Worm (Caenorhabditis elegans) whole organism, late embryonic: ENCODE data around the gene srx-136.

Experiments used
- C08G9.2 ChIP-seq: sonication (generic microtip); optimal IDR thresholded peaks from 2 replicates; lab custom pipeline; 2016; ENCODE audit warnings: mild to moderate bottlenecking, missing genetic modification characterization, moderate library complexity, missing compliant biosample characterization
- C38D4.7 ChIP-seq: fragments of 200-800 bp; sonication (Bioruptor generic); optimal IDR thresholded peaks from 2 replicates; lab custom pipeline; 2018; ENCODE audit warnings: mild to moderate bottlenecking, missing genetic modification characterization, moderate library complexity, missing compliant biosample characterization
- K02D7.2 ChIP-seq: sonication (generic microtip); optimal IDR thresholded peaks from 2 replicates; lab custom pipeline; 2017; ENCODE audit warnings: mild to moderate bottlenecking, missing genetic modification characterization, missing compliant biosample characterization
- K09A11.1 ChIP-seq: sonication (generic microtip); optimal IDR thresholded peaks from 2 replicates; lab custom pipeline; 2017; ENCODE audit warnings: antibody characterized with exemption, mild to moderate bottlenecking, missing genetic modification characterization, missing compliant biosample characterization; ENCODE audit not compliant: insufficient read depth
- T23F11.4 ChIP-seq: fragments of 200-800 bp; sonication (Bioruptor generic); optimal IDR thresholded peaks from 2 replicates; lab custom pipeline; 2018; ENCODE audit warnings: mild to moderate bottlenecking, missing genetic modification characterization, missing compliant biosample characterization
- Y22D7AL.16 ChIP-seq: sonication (generic microtip); optimal IDR thresholded peaks from 2 replicates; lab custom pipeline; 2016; ENCODE audit warnings: missing genetic modification characterization, missing compliant biosample characterization
- ceh-14 ChIP-seq: sonication (generic microtip); optimal IDR thresholded peaks from 2 replicates; lab custom pipeline; 2016; ENCODE audit warnings: missing genotype, missing genetic modification characterization, missing compliant biosample characterization
- ceh-19 ChIP-seq: fragments of 200-800 bp; sonication (Bioruptor generic); optimal IDR thresholded peaks from 2 replicates; lab custom pipeline; 2018; ENCODE audit warnings: mild to moderate bottlenecking, missing genetic modification characterization, missing compliant biosample characterization
- ceh-30 ChIP-seq: fragments of 150-350 bp; optimal IDR thresholded peaks from 2 replicates; lab custom pipeline; 2014; ENCODE audit warnings: missing biosample characterization, missing genetic modification characterization
- ceh-31 ChIP-seq: sonication (generic microtip); optimal IDR thresholded peaks from 2 replicates; lab custom pipeline; 2016; ENCODE audit warnings: missing genetic modification characterization, missing compliant biosample characterization
- ceh-34 ChIP-seq: sonication (generic microtip); optimal IDR thresholded peaks from 2 replicates; lab custom pipeline; 2016; ENCODE audit warnings: mild to moderate bottlenecking, missing genetic modification characterization, missing compliant biosample characterization
- ceh-48 ChIP-seq: sonication (generic microtip); optimal IDR thresholded peaks from 2 replicates; lab custom pipeline; 2016; ENCODE audit warnings: missing genetic modification characterization, inconsistent platforms, missing compliant biosample characterization
- ceh-6 ChIP-seq: fragments of 200-800 bp; sonication (Bioruptor generic); optimal IDR thresholded peaks from 2 replicates; lab custom pipeline; 2018; ENCODE audit warnings: mild to moderate bottlenecking, missing genetic modification characterization, missing compliant biosample characterization
- ceh-9 ChIP-seq: sonication (generic microtip); optimal IDR thresholded peaks from 2 replicates; lab custom pipeline; 2016; ENCODE audit warnings: mild to moderate bottlenecking, missing genetic modification characterization, inconsistent platforms, missing compliant biosample characterization
- dmd-4 ChIP-seq: sonication (generic microtip); optimal IDR thresholded peaks from 2 replicates; lab custom pipeline; 2016; ENCODE audit warnings: borderline replicate concordance, missing genetic modification characterization, missing compliant biosample characterization
- elt-2 ChIP-seq: sonication (generic microtip); optimal IDR thresholded peaks from 2 replicates; lab custom pipeline; 2016; ENCODE audit warnings: missing genetic modification reagents, missing genetic modification characterization, missing compliant biosample characterization
- fax-1 ChIP-seq: sonication (generic microtip); optimal IDR thresholded peaks from 2 replicates; lab custom pipeline; 2016; ENCODE audit warnings: missing genotype, missing genetic modification characterization, missing compliant biosample characterization
- fkh-10 ChIP-seq: fragments of 150-350 bp; optimal IDR thresholded peaks from 2 replicates; lab custom pipeline; 2014; ENCODE audit warnings: missing biosample characterization, missing genetic modification reagents, missing genetic modification characterization
- fkh-6 ChIP-seq: sonication (generic microtip); optimal IDR thresholded peaks from 2 replicates; lab custom pipeline; 2016; ENCODE audit warnings: missing genetic modification characterization, missing compliant biosample characterization
- hlh-13 ChIP-seq: fragments of 200-800 bp; sonication (Bioruptor generic); optimal IDR thresholded peaks from 2 replicates; lab custom pipeline; 2018; ENCODE audit warnings: mild to moderate bottlenecking, missing genetic modification characterization, missing compliant biosample characterization
- hlh-6 ChIP-seq: sonication (generic microtip); optimal IDR thresholded peaks from 2 replicates; lab custom pipeline; 2016; ENCODE audit warnings: missing genotype, missing genetic modification characterization, missing compliant biosample characterization
- hlh-8 ChIP-seq: sonication (generic microtip); optimal IDR thresholded peaks from 2 replicates; lab custom pipeline; 2016; ENCODE audit warnings: missing genotype, missing genetic modification characterization, missing compliant biosample characterization
- nfya-1 ChIP-seq: sonication (generic microtip); optimal IDR thresholded peaks from 2 replicates; lab custom pipeline; 2017; ENCODE audit warnings: missing genetic modification characterization, mild to moderate bottlenecking, missing compliant biosample characterization, antibody characterized with exemption, moderate library complexity
- nhr-11 ChIP-seq: fragments of 150-350 bp; optimal IDR thresholded peaks from 2 replicates; lab custom pipeline; 2014; ENCODE audit warnings: missing biosample characterization, missing genetic modification characterization
- npax-4 ChIP-seq: sonication (generic microtip); optimal IDR thresholded peaks from 2 replicates; lab custom pipeline; 2016; ENCODE audit warnings: missing genetic modification characterization, missing compliant biosample characterization
- odd-2 ChIP-seq: sonication (generic microtip); optimal IDR thresholded peaks from 2 replicates; lab custom pipeline; 2017; ENCODE audit warnings: antibody characterized with exemption, mild to moderate bottlenecking, missing genetic modification characterization, missing compliant biosample characterization
- pag-3 ChIP-seq: sonication (generic microtip); optimal IDR thresholded peaks from 2 replicates; lab custom pipeline; 2016; ENCODE audit warnings: missing compliant biosample characterization, missing genetic modification characterization, borderline replicate concordance
- pat-9 ChIP-seq: fragments of 200-800 bp; sonication (Bioruptor generic); optimal IDR thresholded peaks from 2 replicates; lab custom pipeline; 2018; ENCODE audit warnings: mild to moderate bottlenecking, missing genetic modification characterization, moderate library complexity, missing compliant biosample characterization
- pha-2 ChIP-seq: sonication (generic microtip); optimal IDR thresholded peaks from 2 replicates; lab custom pipeline; 2017; ENCODE audit warnings: mild to moderate bottlenecking, missing genetic modification characterization, missing compliant biosample characterization
- pqm-1 ChIP-seq: sonication (generic microtip); optimal IDR thresholded peaks from 2 replicates; lab custom pipeline; 2016; ENCODE audit warnings: missing genetic modification characterization, missing compliant biosample characterization
- pros-1 ChIP-seq: fragments of 150-350 bp; optimal IDR thresholded peaks from 2 replicates; lab custom pipeline; 2014; ENCODE audit warnings: missing biosample characterization, missing genetic modification reagents, missing genetic modification characterization
- ref-2 ChIP-seq: sonication (generic microtip); optimal IDR thresholded peaks from 2 replicates; lab custom pipeline; 2016; ENCODE audit warnings: missing genetic modification characterization, missing compliant biosample characterization
- sdc-2 ChIP-seq: sonication (generic microtip); optimal IDR thresholded peaks from 2 replicates; lab custom pipeline; 2016; ENCODE audit warnings: missing genotype, missing genetic modification characterization, missing compliant biosample characterization
- sox-4 ChIP-seq: sonication (generic microtip); optimal IDR thresholded peaks from 2 replicates; lab custom pipeline; 2017; ENCODE audit warnings: mild to moderate bottlenecking, missing genetic modification characterization, inconsistent platforms, missing compliant biosample characterization
- syd-9 ChIP-seq: sonication (generic microtip); optimal IDR thresholded peaks from 2 replicates; lab custom pipeline; 2016; ENCODE audit warnings: mild to moderate bottlenecking, missing genetic modification characterization, moderate library complexity, missing compliant biosample characterization
- tbx-2 ChIP-seq: sonication (generic microtip); optimal IDR thresholded peaks from 2 replicates; lab custom pipeline; 2016; ENCODE audit warnings: missing genetic modification characterization, missing compliant biosample characterization
- tbx-7 ChIP-seq: sonication (generic microtip); optimal IDR thresholded peaks from 2 replicates; lab custom pipeline; 2016; ENCODE audit warnings: missing genotype, missing genetic modification characterization, missing compliant biosample characterization
- unc-3 ChIP-seq, 2 experiments: fragments of 200-800 bp in 1 of 2; sonication (Bioruptor generic) in 1 of 2; sonication (generic microtip) in 1 of 2; conservative IDR thresholded peaks in 1 of 2; optimal IDR thresholded peaks in 1 of 2; 2 replicates each; pipeline versions ENCODE4 v1.3.6 to Lab custom; 2016 to 2022; ENCODE audit warnings: missing compliant biosample characterization in 2 of 2, missing genetic modification characterization in 2 of 2, missing genetic modification reagents in 1 of 2
- unc-86 ChIP-seq: sonication (generic microtip); optimal IDR thresholded peaks from 2 replicates; lab custom pipeline; 2016; ENCODE audit warnings: missing genetic modification characterization, missing compliant biosample characterization
- zip-5 ChIP-seq: sonication (generic microtip); optimal IDR thresholded peaks from 2 replicates; lab custom pipeline; 2016; ENCODE audit warnings: missing genetic modification characterization, missing compliant biosample characterization

srx-136 gene

ce11 chrV:13873323-13873722, 16.1 kb downstream of the srx-136 start:
- TF ChIP-seq pag-3: no peak
- no peak for TF ChIP-seq hlh-6 (tag; lab: Kevin White, UChicago)
- TF ChIP-seq pqm-1: no peak
- no peak for TF ChIP-seq ceh-9 (tag; lab: Kevin White, UChicago)
- no peak for TF ChIP-seq nhr-11 (tag; lab: Kevin White, UChicago)
- no peak for TF ChIP-seq K02D7.2
- no peak for TF ChIP-seq ceh-30 (tag; lab: Kevin White, UChicago)
- no peak for TF ChIP-seq pat-9 (tag; lab: Kevin White, UChicago)
- TF ChIP-seq pha-2 (tag; lab: Kevin White, UChicago): no peak
- no peak for TF ChIP-seq ceh-14 (tag; lab: Kevin White, UChicago)
- TF ChIP-seq fkh-10 (GFP tag; lab: Kevin White, UChicago): no peak
- TF ChIP-seq C38D4.7 (GFP tag; lab: Kevin White, UChicago): no peak
- TF ChIP-seq pros-1: no peak
- TF ChIP-seq tbx-2 (tag; lab: Kevin White, UChicago): no peak
- TF ChIP-seq unc-86 (tag; lab: Kevin White, UChicago): no peak
- TF ChIP-seq sox-4 (tag; lab: Kevin White, UChicago): no peak
- no peak for TF ChIP-seq ceh-48 (tag; lab: Kevin White, UChicago)
- no peak for TF ChIP-seq ceh-31 (tag; lab: Kevin White, UChicago)
- TF ChIP-seq hlh-8 (tag; lab: Kevin White, UChicago): no peak

ce11 chrV:13876529-13876928, 19.3 kb downstream of the srx-136 start, which contains the start of gene T22G5.1:
TSS of gene T22G5.1 (plus strand) at chrV:13876829.
- no peak for TF ChIP-seq elt-2
- no peak for TF ChIP-seq ceh-6
- TF ChIP-seq ref-2: no peak
- TF ChIP-seq fax-1 (tag; lab: Kevin White, UChicago): no peak
- TF ChIP-seq tbx-7 (tag; lab: Kevin White, UChicago): no peak
- no peak for TF ChIP-seq Y22D7AL.16 (tag; lab: Kevin White, UChicago)
- no peak for TF ChIP-seq pat-9 (tag; lab: Kevin White, UChicago)
- no peak for TF ChIP-seq odd-2 (tag; lab: Kevin White, UChicago)
- no peak for TF ChIP-seq ceh-48 (tag; lab: Kevin White, UChicago)
- TF ChIP-seq K09A11.1: no peak
- TF ChIP-seq, all 69 proteins: peak for 0

ce11 chrV:13878226-13878625, 21.0 kb downstream of the srx-136 start:
- TF ChIP-seq pqm-1 (no peak), pat-9 (tag; lab: Kevin White, UChicago) (no peak), dmd-4 (tag; lab: Kevin White, UChicago) (no peak), ceh-34 (no peak), fkh-6 (no peak), nfya-1 (tag; lab: Kevin White, UChicago) (no peak), npax-4 (tag; lab: Kevin White, UChicago) (no peak), hlh-13 (GFP tag; lab: Kevin White, UChicago) (no peak)

ce11 chrV:13879241-13879640, 22.0 kb downstream of the srx-136 start, which contains the start of gene lbp-7:
TSS of gene lbp-7 (plus strand) at chrV:13879552.
- TF ChIP-seq sdc-2: no peak
- no peak for TF ChIP-seq syd-9 (tag; lab: Kevin White, UChicago)
- TF ChIP-seq pros-1: no peak
- TF ChIP-seq T23F11.4 (GFP tag; lab: Kevin White, UChicago): no peak
- no peak for TF ChIP-seq ceh-19
- TF ChIP-seq pag-3: no peak
- TF ChIP-seq unc-3 (GFP tag; conservative IDR thresholded peaks at IDR 0.05; lab: Robert Waterston, UW): no peak
- TF ChIP-seq unc-3 (tag; optimal IDR thresholded peaks at IDR 0.05; lab: Kevin White, UChicago): no peak
- no peak for TF ChIP-seq ceh-31 (tag; lab: Kevin White, UChicago)
- TF ChIP-seq dmd-4 (tag; lab: Kevin White, UChicago): no peak
- TF ChIP-seq zip-5: no peak
- no peak for TF ChIP-seq C08G9.2
- TF ChIP-seq Y22D7AL.16 (tag; lab: Kevin White, UChicago): no peak
